Fruit fly (Drosophila melanogaster) whole organism, embryonic: ENCODE data around the gene HERC2.
A peak's percentile ranks its signal among the peaks of the same experiment; 100 is the strongest.

ENCODE experiments used
- Abd-B ChIP-seq: fragments of 200-800 bp; sonication (Bioruptor generic); optimal IDR thresholded peaks from 2 replicates; lab custom pipeline; 2018; ENCODE audit warnings: missing biosample characterization, mild to moderate bottlenecking, missing genetic modification characterization, moderate library complexity
- Bteb2 ChIP-seq: fragments of 200-800 bp; sonication (Bioruptor generic); optimal IDR thresholded peaks from 2 replicates; lab custom pipeline; 2016; ENCODE audit warnings: missing biosample characterization, missing genetic modification characterization
- CG10979 ChIP-seq: fragments of 200-800 bp; sonication (Bioruptor generic); optimal IDR thresholded peaks from 2 replicates; lab custom pipeline; 2018; ENCODE audit warnings: missing biosample characterization, mild to moderate bottlenecking, missing genetic modification characterization, moderate library complexity
- CG11398 ChIP-seq: fragments of 200-800 bp; sonication (Bioruptor generic); optimal IDR thresholded peaks from 2 replicates; lab custom pipeline; 2016; ENCODE audit warnings: missing biosample characterization, missing genetic modification characterization
- CG12104 ChIP-seq: fragments of 200-800 bp; sonication (Bioruptor generic); optimal IDR thresholded peaks from 3 replicates; lab custom pipeline; 2016; ENCODE audit warnings: missing biosample characterization, missing genetic modification characterization
- CG12155 ChIP-seq: fragments of 200-800 bp; sonication (Bioruptor generic); optimal IDR thresholded peaks from 3 replicates; lab custom pipeline; 2016; ENCODE audit warnings: missing biosample characterization, missing genetic modification characterization
- CG13424 ChIP-seq: fragments of 200-800 bp; sonication (Bioruptor generic); optimal IDR thresholded peaks from 2 replicates; lab custom pipeline; 2019; ENCODE audit warnings: missing biosample characterization, mild to moderate bottlenecking, missing genetic modification characterization, moderate library complexity
- CG13775 ChIP-seq: fragments of 200-800 bp; sonication (Bioruptor generic); optimal IDR thresholded peaks from 3 replicates; lab custom pipeline; 2017; ENCODE audit warnings: missing biosample characterization, mild to moderate bottlenecking, missing genetic modification characterization
- CG15269 ChIP-seq: fragments of 200-800 bp; sonication (Bioruptor generic); optimal IDR thresholded peaks from 2 replicates; lab custom pipeline; 2018; ENCODE audit warnings: missing biosample characterization, mild to moderate bottlenecking, missing genetic modification characterization, moderate library complexity
- CG1529 ChIP-seq: fragments of 200-800 bp; sonication (Bioruptor generic); optimal IDR thresholded peaks from 3 replicates; lab custom pipeline; 2018; ENCODE audit warnings: missing biosample characterization, missing genetic modification characterization
- CG15696 ChIP-seq: fragments of 200-800 bp; sonication (Bioruptor generic); optimal IDR thresholded peaks from 2 replicates; lab custom pipeline; 2019; ENCODE audit warnings: missing biosample characterization, mild to moderate bottlenecking, missing genetic modification characterization, moderate library complexity
- CG18599 ChIP-seq: fragments of 200-800 bp; sonication (Bioruptor generic); optimal IDR thresholded peaks from 3 replicates; lab custom pipeline; 2017; ENCODE audit warnings: missing biosample characterization, missing genetic modification characterization, mild to moderate bottlenecking, moderate library complexity, missing genetic modification reagents
- CG18619 ChIP-seq: fragments of 200-800 bp; sonication (Bioruptor generic); optimal IDR thresholded peaks from 3 replicates; lab custom pipeline; 2017; ENCODE audit warnings: missing biosample characterization, mild to moderate bottlenecking, missing genetic modification characterization
- CG2116 ChIP-seq: fragments of 200-800 bp; sonication (Bioruptor generic); optimal IDR thresholded peaks from 3 replicates; lab custom pipeline; 2018; ENCODE audit warnings: missing biosample characterization, mild to moderate bottlenecking, missing genetic modification characterization
- CG2875 ChIP-seq: fragments of 200-800 bp; sonication (Bioruptor generic); optimal IDR thresholded peaks from 2 replicates; lab custom pipeline; 2017; ENCODE audit warnings: missing biosample characterization, mild to moderate bottlenecking, missing genetic modification characterization, missing genetic modification reagents
- CG34376 ChIP-seq: fragments of 200-800 bp; sonication (Bioruptor generic); optimal IDR thresholded peaks from 2 replicates; lab custom pipeline; 2018; ENCODE audit warnings: missing biosample characterization, mild to moderate bottlenecking, missing genetic modification characterization
- CG4424 ChIP-seq: fragments of 200-800 bp; sonication (Bioruptor generic); optimal IDR thresholded peaks from 3 replicates; lab custom pipeline; 2016; ENCODE audit warnings: missing biosample characterization, missing genetic modification characterization
- CG5180 ChIP-seq: fragments of 200-800 bp; sonication (Bioruptor generic); optimal IDR thresholded peaks from 3 replicates; lab custom pipeline; 2017; ENCODE audit warnings: missing biosample characterization, missing genetic modification characterization, mild to moderate bottlenecking, moderate library complexity, missing genetic modification reagents
- CG7556 ChIP-seq: fragments of 200-800 bp; sonication (Bioruptor generic); optimal IDR thresholded peaks from 2 replicates; lab custom pipeline; 2017; ENCODE audit warnings: missing biosample characterization, mild to moderate bottlenecking, missing genetic modification characterization
- CG7928 ChIP-seq: fragments of 200-800 bp; sonication (Bioruptor generic); optimal IDR thresholded peaks from 2 replicates; lab custom pipeline; 2017; ENCODE audit warnings: missing biosample characterization, mild to moderate bottlenecking, missing genetic modification characterization
- CG9932 ChIP-seq: fragments of 200-800 bp; sonication (Bioruptor generic); IDR thresholded peaks from 2 replicates; pipeline ENCODE4 v1.3.6; 2022; ENCODE audit warnings: missing biosample characterization, missing genetic modification characterization
- CHES-1-like ChIP-seq: fragments of 200-800 bp; sonication (Bioruptor generic); optimal IDR thresholded peaks from 2 replicates; lab custom pipeline; 2016; ENCODE audit warnings: missing biosample characterization, missing genetic modification characterization
- Chrac-16 ChIP-seq: fragments of 200-800 bp; sonication (Bioruptor generic); optimal IDR thresholded peaks from 3 replicates; lab custom pipeline; 2016; ENCODE audit warnings: missing biosample characterization, missing genetic modification characterization
- Dref ChIP-seq: fragments of 200-800 bp; sonication (Bioruptor generic); IDR thresholded peaks from 2 replicates; pipeline ENCODE4 v1.3.6; 2022; ENCODE audit warnings: missing biosample characterization, missing genetic modification characterization
- HLH3B ChIP-seq: fragments of 200-800 bp; sonication (Bioruptor generic); IDR thresholded peaks from 2 replicates; pipeline ENCODE4 v1.3.6; 2022; ENCODE audit warnings: missing biosample characterization, missing genetic modification characterization
- Lpt ChIP-seq: fragments of >200 bp; optimal IDR thresholded peaks from 2 replicates; lab custom pipeline; 2018; ENCODE audit warnings: missing biosample characterization, missing genetic modification characterization
- MTF-1 ChIP-seq: fragments of 200-800 bp; sonication (Bioruptor generic); optimal IDR thresholded peaks from 2 replicates; lab custom pipeline; 2018; ENCODE audit warnings: missing biosample characterization, mild to moderate bottlenecking, missing genetic modification characterization, borderline replicate concordance
- Myb ChIP-seq: fragments of 200-800 bp; sonication (Bioruptor generic); optimal IDR thresholded peaks from 2 replicates; lab custom pipeline; 2016; ENCODE audit warnings: missing biosample characterization, missing genetic modification characterization
- Neu2 ChIP-seq: fragments of 200-800 bp; sonication (Bioruptor generic); optimal IDR thresholded peaks from 3 replicates; lab custom pipeline; 2016; ENCODE audit warnings: missing biosample characterization, missing genetic modification characterization, borderline replicate concordance
- NfI ChIP-seq: fragments of 200-800 bp; sonication (Bioruptor generic); optimal IDR thresholded peaks from 3 replicates; lab custom pipeline; 2018; ENCODE audit warnings: missing biosample characterization, mild to moderate bottlenecking, missing genetic modification characterization, moderate library complexity
- amos ChIP-seq: fragments of 200-800 bp; sonication (Bioruptor generic); IDR thresholded peaks from 2 replicates; pipeline ENCODE4 v1.3.6; 2022; ENCODE audit warnings: missing biosample characterization, missing genetic modification characterization; ENCODE audit not compliant: partially characterized antibody
- ase ChIP-seq: fragments of 200-800 bp; sonication (Bioruptor generic); IDR thresholded peaks from 3 replicates; pipeline ENCODE4 v1.3.6; 2022; ENCODE audit warnings: missing biosample characterization, missing genetic modification characterization
- cg ChIP-seq: fragments of 200-800 bp; sonication (Bioruptor generic); optimal IDR thresholded peaks from 3 replicates; lab custom pipeline; 2019; ENCODE audit warnings: missing biosample characterization, mild to moderate bottlenecking, missing genetic modification characterization, moderate library complexity
- ci ChIP-seq: fragments of 200-800 bp; sonication (Bioruptor generic); IDR thresholded peaks from 3 replicates; pipeline ENCODE4 v1.3.6; 2022; ENCODE audit warnings: missing biosample characterization, missing genetic modification characterization
- dysf ChIP-seq: fragments of 200-800 bp; sonication (Bioruptor generic); IDR thresholded peaks from 3 replicates; pipeline ENCODE4 v1.3.6; 2022; ENCODE audit warnings: missing biosample characterization, missing genetic modification characterization
- fd3F ChIP-seq: fragments of 200-800 bp; sonication (Bioruptor generic); optimal IDR thresholded peaks from 2 replicates; lab custom pipeline; 2018; ENCODE audit warnings: missing biosample characterization, mild to moderate bottlenecking, missing genetic modification characterization, moderate library complexity
- knrl ChIP-seq: fragments of 200-800 bp; sonication (Bioruptor generic); IDR thresholded peaks from 3 replicates; pipeline ENCODE4 v1.3.6; 2022; ENCODE audit warnings: missing biosample characterization, missing genetic modification characterization; ENCODE audit not compliant: partially characterized antibody
- lilli ChIP-seq: fragments of 200-800 bp; sonication (Bioruptor generic); optimal IDR thresholded peaks from 3 replicates; lab custom pipeline; 2016; ENCODE audit warnings: missing biosample characterization, missing genetic modification characterization
- nmo ChIP-seq: fragments of 200-800 bp; sonication (Bioruptor generic); optimal IDR thresholded peaks from 2 replicates; lab custom pipeline; 2018; ENCODE audit warnings: missing biosample characterization, mild to moderate bottlenecking, missing genetic modification characterization, moderate library complexity
- org-1 ChIP-seq: fragments of 200-800 bp; sonication (Bioruptor generic); optimal IDR thresholded peaks from 2 replicates; lab custom pipeline; 2017; ENCODE audit warnings: missing biosample characterization, missing genetic modification characterization
- pzg ChIP-seq: fragments of 200-800 bp; sonication (Bioruptor generic); optimal IDR thresholded peaks from 3 replicates; lab custom pipeline; 2018; ENCODE audit warnings: missing biosample characterization, mild to moderate bottlenecking, missing genetic modification characterization, moderate library complexity
- ro ChIP-seq: fragments of 200-800 bp; sonication (Bioruptor generic); IDR thresholded peaks from 2 replicates; pipeline ENCODE4 v1.3.6; 2022; ENCODE audit warnings: missing biosample characterization, missing genetic modification characterization
- row ChIP-seq: fragments of 200-800 bp; sonication (Bioruptor generic); IDR thresholded peaks from 3 replicates; pipeline ENCODE4 v1.3.6; 2022; ENCODE audit warnings: missing biosample characterization, missing genetic modification characterization
- sna ChIP-seq: fragments of 200-800 bp; sonication (Bioruptor generic); IDR thresholded peaks from 2 replicates; pipeline ENCODE4 v1.3.6; 2022; ENCODE audit warnings: missing biosample characterization, missing genetic modification characterization; ENCODE audit not compliant: partially characterized antibody
- so ChIP-seq: fragments of 200-800 bp; sonication (Bioruptor generic); IDR thresholded peaks from 3 replicates; pipeline ENCODE4 v1.3.6; 2022; ENCODE audit warnings: missing biosample characterization, missing genetic modification characterization
- sob ChIP-seq: fragments of 200-800 bp; sonication (Bioruptor generic); IDR thresholded peaks from 2 replicates; pipeline ENCODE4 v1.3.6; 2022; ENCODE audit warnings: missing biosample characterization, missing genetic modification characterization
- tna ChIP-seq: fragments of 200-800 bp; sonication (Bioruptor generic); IDR thresholded peaks from 2 replicates; pipeline ENCODE4 v1.3.6; 2022; ENCODE audit warnings: missing biosample characterization, missing genetic modification characterization; ENCODE audit not compliant: partially characterized antibody

Gene HERC2

DNA sequence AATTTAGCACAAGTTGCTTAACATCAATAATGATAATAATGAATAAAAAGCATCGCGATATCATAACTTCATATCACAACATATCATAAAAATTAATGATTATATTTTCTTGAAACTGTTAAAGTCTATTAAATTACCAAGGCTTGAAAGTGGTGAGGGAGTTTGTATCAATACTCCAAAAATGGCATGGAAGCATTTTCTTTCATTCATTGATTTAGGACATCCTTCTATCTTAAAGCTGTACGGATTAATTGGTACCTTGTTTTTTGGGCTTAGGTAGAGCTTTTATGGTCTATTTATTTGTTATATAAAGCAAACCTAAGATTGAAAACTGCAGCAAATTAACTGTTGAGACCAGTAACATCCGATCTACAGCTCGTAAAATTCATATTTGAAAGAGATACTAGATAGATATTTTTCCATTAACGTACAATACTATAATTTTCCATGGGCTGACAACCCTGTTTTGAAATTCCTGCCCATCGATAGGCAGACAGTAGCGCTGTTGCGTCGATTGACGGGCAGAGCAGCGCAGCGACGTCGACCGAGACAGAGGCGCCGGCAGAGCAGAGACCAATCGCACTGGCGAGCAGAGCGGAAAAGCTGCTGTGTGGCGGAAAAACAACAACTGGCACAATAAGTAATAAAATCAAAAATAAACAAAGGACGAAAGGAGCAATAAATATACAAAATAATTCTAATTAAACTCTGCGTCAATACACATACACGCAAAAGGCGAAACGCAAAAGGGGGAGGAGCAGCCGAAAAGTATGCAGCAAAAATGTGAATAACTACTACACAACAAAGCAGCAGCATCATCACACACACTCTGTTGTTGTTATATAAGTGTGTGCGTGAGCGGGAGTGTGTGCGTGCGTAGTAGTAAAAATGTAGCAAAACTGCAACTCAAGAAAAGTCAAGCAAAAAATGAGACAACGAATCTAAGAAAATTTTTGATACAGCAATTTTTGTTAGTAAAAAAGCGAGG is 39.4 kb downstream of the HERC2 start, which contains the start of gene CG1695 (continued):
- peak; percentile 23 for TF ChIP-seq pzg
- peak; percentile 51 for TF ChIP-seq CG7556
- TF ChIP-seq so (GFP tag; lab: Robert Waterston, UW) = 0 out of 3 replicates have a peak, but pooled peaks have one; percentile 9
- no peak for TF ChIP-seq knrl (GFP tag; lab: Robert Waterston, UW)
- no peak for TF ChIP-seq ase (GFP tag; lab: Robert Waterston, UW)
- peak; percentile 74 for TF ChIP-seq cg (GFP tag; lab: Kevin White, UChicago)
- no peak for TF ChIP-seq CG12155 (GFP tag; lab: Kevin White, UChicago)
- TF ChIP-seq CG11398 (GFP tag; lab: Kevin White, UChicago) = no peak
- no peak for TF ChIP-seq CG1529 (GFP tag; lab: Kevin White, UChicago)
- peak; percentile 17 for TF ChIP-seq Abd-B (GFP tag; lab: Kevin White, UChicago)
- no peak for TF ChIP-seq CG34376 (GFP tag; lab: Kevin White, UChicago)
- peak; percentile 28 for TF ChIP-seq nmo (GFP tag; lab: Kevin White, UChicago)
- TF ChIP-seq tna = no peak
- TF ChIP-seq CG4424 (GFP tag; lab: Kevin White, UChicago) = no peak
- TF ChIP-seq ci (GFP tag; lab: Robert Waterston, UW) = peak; percentile 48; the same call in 1 of the 3 replicates
- TF ChIP-seq CG7928 (GFP tag; lab: Kevin White, UChicago) = no peak
- no peak for TF ChIP-seq Chrac-16
- TF ChIP-seq CG18599 = peak; percentile 29
- TF ChIP-seq lilli (GFP tag; lab: Kevin White, UChicago) = peak; percentile 47
- no peak for TF ChIP-seq Bteb2
- peak; percentile 36 for TF ChIP-seq CG13424 (tag; lab: Kevin White, UChicago)
- TF ChIP-seq ro = no peak
- TF ChIP-seq row (GFP tag; lab: Robert Waterston, UW) = peak; percentile 60
- TF ChIP-seq CG18619 (GFP tag; lab: Kevin White, UChicago) = peak; percentile 19
- TF ChIP-seq org-1 (GFP tag; lab: Kevin White, UChicago) = no peak
- TF ChIP-seq NfI (GFP tag; lab: Kevin White, UChicago) = no peak
- no peak for TF ChIP-seq CG15696 (tag; lab: Kevin White, UChicago)
- TF ChIP-seq CG5180 (GFP tag; lab: Kevin White, UChicago) = no peak
- TF ChIP-seq CG15269 = peak; percentile 32
- peak; percentile 2 for TF ChIP-seq CG10979
- TF ChIP-seq CG13775 = peak; percentile 7
- 0 out of 2 replicates have a peak, but pooled peaks have one; percentile 23 for TF ChIP-seq HLH3B (GFP tag; lab: Robert Waterston, UW)
- 0 out of 2 replicates have a peak, but pooled peaks have one; percentile 29 for TF ChIP-seq amos (GFP tag; lab: Robert Waterston, UW)
- no peak for TF ChIP-seq sob
- TF ChIP-seq Dref (GFP tag; lab: Robert Waterston, UW) = peak; percentile 59
- peak; percentile 22 for TF ChIP-seq Myb (GFP tag; lab: Kevin White, UChicago)
- TF ChIP-seq Neu2 (GFP tag; lab: Kevin White, UChicago) = no peak
- TF ChIP-seq sna (GFP tag; lab: Robert Waterston, UW) = 0 out of 2 replicates have a peak, but pooled peaks have one; percentile 38
- TF ChIP-seq Lpt (GFP tag; lab: Kevin White, UChicago) = no peak
- peak; percentile 23; the same call in 1 of the 2 replicates for TF ChIP-seq CG9932 (GFP tag; lab: Robert Waterston, UW)
- peak; percentile 29 for TF ChIP-seq CG2116 (GFP tag; lab: Kevin White, UChicago)
- peak; percentile 8 for TF ChIP-seq CG12104 (GFP tag; lab: Kevin White, UChicago)
- peak; percentile 18 for TF ChIP-seq CHES-1-like
- no peak for TF ChIP-seq CG2875 (GFP tag; lab: Kevin White, UChicago)
- 0 out of 3 replicates have a peak, but pooled peaks have one; percentile 28 for TF ChIP-seq dysf (GFP tag; lab: Robert Waterston, UW)
- TF ChIP-seq MTF-1 (GFP tag; lab: Kevin White, UChicago) = no peak
- peak; percentile 13 for TF ChIP-seq fd3F (GFP tag; lab: Kevin White, UChicago)
